Worm (Caenorhabditis elegans) whole organism, early embryonic: ENCODE data around the gene ced-13.

Experiments
- ama-1 ChIP-seq: fragments of 150-350 bp; optimal IDR thresholded peaks from 2 replicates; lab custom pipeline; 2014
- ceh-13 ChIP-seq: fragments of 200-800 bp; sonication (Bioruptor generic); optimal IDR thresholded peaks from 2 replicates; lab custom pipeline; 2018; ENCODE audit warnings: mild to moderate bottlenecking, missing genetic modification characterization, missing compliant biosample characterization
- ceh-36 ChIP-seq: sonication (generic microtip); optimal IDR thresholded peaks from 2 replicates; lab custom pipeline; 2016; ENCODE audit warnings: missing genetic modification characterization, inconsistent platforms, missing compliant biosample characterization
- ets-7 ChIP-seq: sonication (generic microtip); optimal IDR thresholded peaks from 2 replicates; lab custom pipeline; 2016; ENCODE audit warnings: missing genotype, missing genetic modification characterization, missing compliant biosample characterization
- flt-1 ChIP-seq: fragments of 200-800 bp; sonication (Bioruptor generic); IDR thresholded peaks from 2 replicates; pipeline ENCODE4 v1.3.6; 2022; ENCODE audit warnings: missing genetic modification characterization, missing compliant biosample characterization
- hmbx-1 ChIP-seq: sonication (generic microtip); optimal IDR thresholded peaks from 2 replicates; lab custom pipeline; 2016; ENCODE audit warnings: mild to moderate bottlenecking, missing genetic modification characterization, missing compliant biosample characterization
- pes-1 ChIP-seq: fragments of 200-800 bp; sonication (Bioruptor generic); IDR thresholded peaks from 2 replicates; pipeline ENCODE4 v1.3.6; 2022; ENCODE audit warnings: missing genetic modification reagents, missing genetic modification characterization, missing compliant biosample characterization
- scrt-1 ChIP-seq: fragments of 200-800 bp; sonication (Bioruptor generic); IDR thresholded peaks from 2 replicates; pipeline ENCODE4 v1.3.6; 2022; ENCODE audit warnings: missing genetic modification characterization, missing compliant biosample characterization
- sea-1 ChIP-seq: fragments of 200-800 bp; sonication (Bioruptor generic); conservative IDR thresholded peaks from 2 replicates; pipeline ENCODE4 v1.3.6; 2022; ENCODE audit warnings: missing genetic modification characterization, missing compliant biosample characterization
- tbx-11 ChIP-seq: fragments of 200-800 bp; sonication (Bioruptor generic); IDR thresholded peaks from 2 replicates; pipeline ENCODE4 v1.3.6; 2022; ENCODE audit warnings: missing genetic modification characterization, missing compliant biosample characterization
- tra-4 ChIP-seq: sonication (generic microtip); optimal IDR thresholded peaks from 2 replicates; lab custom pipeline; 2017; ENCODE audit warnings: missing genetic modification characterization, missing compliant biosample characterization

- TF ChIP-seq ama-1 (lab: Kevin White, UChicago), result no peak
- no peak for TF ChIP-seq ceh-13
- no peak for TF ChIP-seq tra-4
- TF ChIP-seq ets-7 (tag; lab: Kevin White, UChicago), result no peak
- TF ChIP-seq pes-1 (GFP tag; lab: Robert Waterston, UW), result no peak
- TF ChIP-seq scrt-1 (GFP tag; lab: Robert Waterston, UW), result no peak
- TF ChIP-seq flt-1 (GFP tag; lab: Robert Waterston, UW), result no peak
- no peak for TF ChIP-seq tbx-11
- TF ChIP-seq ceh-36 (tag; lab: Kevin White, UChicago), result no peak
- TF ChIP-seq sea-1 (GFP tag; lab: Robert Waterston, UW), result no peak
- no peak for TF ChIP-seq hmbx-1 (tag; lab: Kevin White, UChicago)
Observed at ce11 chrX:8327800-8328199, 28.3 kb upstream of the ced-13 start, which contains the start of gene F55E10.4.
